Fruit fly (Drosophila melanogaster) whole organism, pupa: ENCODE results near the gene CG34309.

Source experiments
- CG10348 ChIP-seq: fragments of 200-800 bp; sonication (Bioruptor generic); IDR thresholded peaks from 2 replicates; pipeline ENCODE4 v1.3.6; 2022; ENCODE audit warnings: missing biosample characterization, missing genetic modification characterization
- CG12605 ChIP-seq: fragments of 200-800 bp; sonication (Bioruptor generic); IDR thresholded peaks from 2 replicates; pipeline ENCODE4 v1.3.6; 2022; ENCODE audit warnings: missing biosample characterization, missing genetic modification characterization
- CG14655 ChIP-seq: fragments of 200-800 bp; sonication (Bioruptor generic); optimal IDR thresholded peaks from 3 replicates; lab custom pipeline; 2017; ENCODE audit warnings: mild to moderate bottlenecking, missing biosample characterization, missing genetic modification reagents, missing genetic modification characterization
- CG15710 ChIP-seq: fragments of 200-800 bp; sonication (Bioruptor generic); optimal IDR thresholded peaks from 2 replicates; lab custom pipeline; 2018; ENCODE audit warnings: missing biosample characterization, mild to moderate bottlenecking, missing genetic modification characterization, moderate library complexity
- CG17806 ChIP-seq: fragments of 200-800 bp; sonication (Bioruptor generic); optimal IDR thresholded peaks from 2 replicates; lab custom pipeline; 2018; ENCODE audit warnings: missing biosample characterization, mild to moderate bottlenecking, missing genetic modification characterization, moderate library complexity
- CG32121 ChIP-seq: fragments of 200-800 bp; sonication (Bioruptor generic); IDR thresholded peaks from 2 replicates; pipeline ENCODE4 v1.3.6; 2022; ENCODE audit warnings: missing biosample characterization, missing genetic modification characterization
- CG4496 ChIP-seq: fragments of 200-800 bp; sonication (Bioruptor generic); IDR thresholded peaks from 3 replicates; pipeline ENCODE4 v1.3.6; 2022; ENCODE audit warnings: missing biosample characterization, missing genetic modification characterization
- CG8159 ChIP-seq: fragments of 200-800 bp; sonication (Bioruptor generic); optimal IDR thresholded peaks from 3 replicates; lab custom pipeline; 2018; ENCODE audit warnings: missing biosample characterization, mild to moderate bottlenecking, missing genetic modification characterization, moderate library complexity
- CG9948 ChIP-seq: fragments of 200-800 bp; sonication (Bioruptor generic); optimal IDR thresholded peaks from 2 replicates; lab custom pipeline; 2018; ENCODE audit warnings: missing biosample characterization, mild to moderate bottlenecking, missing genetic modification characterization, moderate library complexity
- Ets98B ChIP-seq: fragments of 200-800 bp; sonication (Bioruptor generic); IDR thresholded peaks from 2 replicates; pipeline ENCODE4 v1.3.6; 2022; ENCODE audit warnings: missing biosample characterization, missing genetic modification characterization
- Pif1A ChIP-seq: fragments of 200-800 bp; sonication (Bioruptor generic); optimal IDR thresholded peaks from 3 replicates; lab custom pipeline; 2016; ENCODE audit warnings: missing biosample characterization, missing genetic modification characterization
- Pif1B ChIP-seq: fragments of 200-800 bp; sonication (Bioruptor generic); optimal IDR thresholded peaks from 3 replicates; lab custom pipeline; 2016; ENCODE audit warnings: missing biosample characterization, missing genetic modification characterization
- rn ChIP-seq: fragments of 200-800 bp; sonication (Bioruptor generic); IDR thresholded peaks from 2 replicates; pipeline ENCODE4 v1.3.6; 2022; ENCODE audit warnings: missing biosample characterization, missing genetic modification characterization

CG34309 gene

DNA sequence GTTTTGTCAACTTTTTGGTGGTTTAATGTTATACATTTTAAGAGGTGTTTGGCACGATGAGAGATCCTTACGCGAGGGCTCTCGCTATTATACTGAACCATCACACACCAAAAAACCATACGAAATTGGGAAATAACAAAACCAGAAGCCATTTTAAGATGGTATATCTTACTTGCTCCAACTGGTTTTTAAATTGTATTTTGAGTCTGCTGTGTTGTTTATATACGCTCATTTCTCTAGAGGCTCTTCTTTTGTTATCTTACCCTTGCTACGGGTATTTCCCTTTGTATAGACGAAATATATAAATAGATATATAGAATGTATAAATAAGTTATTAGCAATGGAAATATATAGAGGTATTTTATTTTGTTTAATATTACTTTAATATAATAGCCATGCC lies 34.5 kb downstream of the CG34309 start, which contains the start of gene yellow-e2:
TSS of gene yellow-e2 (minus strand) at position 101 of the 400 bp plus-strand sequence.
- no peak for TF ChIP-seq CG4496 (GFP tag; lab: Robert Waterston, UW)
- TF ChIP-seq CG8159 (tag; lab: Kevin White, UChicago) = peak; percentile 35
- TF ChIP-seq, all 21 proteins: peak for 1

DNA sequence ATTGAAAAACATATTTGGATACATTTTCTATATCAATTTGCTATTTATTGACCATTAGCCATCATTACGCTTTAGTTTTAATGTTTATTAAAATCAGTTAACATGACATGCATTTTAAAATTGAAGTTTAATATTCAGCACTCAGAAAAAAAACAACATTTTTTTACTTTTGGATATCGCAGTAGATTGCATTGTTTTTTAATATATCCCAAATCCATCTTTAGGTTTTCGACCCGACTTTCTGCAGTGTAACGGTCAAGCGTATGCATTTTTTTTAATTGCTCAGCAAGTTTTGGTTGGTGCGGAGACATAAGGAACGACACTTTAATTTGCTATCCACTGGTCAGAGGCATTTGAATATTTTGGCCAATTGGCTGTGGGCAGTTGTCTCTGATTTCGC lies 40.3 kb downstream of the CG34309 start:
- TF ChIP-seq CG8159 (tag; lab: Kevin White, UChicago) = no peak
- TF ChIP-seq CG15710 (tag; lab: Kevin White, UChicago) = no peak
- no peak for TF ChIP-seq CG4496 (GFP tag; lab: Robert Waterston, UW)
- TF ChIP-seq CG14655 (GFP tag; lab: Kevin White, UChicago) = no peak
- TF ChIP-seq Pif1A (GFP tag; lab: Kevin White, UChicago) = no peak
- TF ChIP-seq Ets98B = peak; percentile 32
- peak; percentile 18; the same call in 1 of the 2 replicates for TF ChIP-seq CG32121
- TF ChIP-seq, all 21 proteins: peak for 2

DNA sequence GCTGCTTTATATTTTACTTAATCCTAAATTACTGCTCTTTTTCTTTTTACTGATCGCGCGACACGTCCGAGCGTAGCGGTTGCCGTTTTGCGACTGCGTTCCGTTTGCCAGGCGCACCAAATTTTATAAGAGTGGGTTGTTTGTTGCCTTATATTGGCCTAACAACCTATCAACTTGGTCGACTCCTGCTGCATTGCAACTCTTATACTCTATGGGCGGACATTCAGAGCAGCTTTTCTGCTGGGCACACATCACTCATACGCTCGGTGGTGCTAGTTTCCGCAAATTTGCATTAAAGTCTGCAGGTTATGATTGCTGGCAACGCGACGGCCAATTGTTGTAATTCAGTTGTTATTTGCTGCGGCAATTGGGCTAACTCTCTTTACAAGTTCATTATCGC lies 42.8 kb downstream of the CG34309 start, which contains the start of gene yellow-e:
TSS of gene yellow-e (minus strand) at position 101 of the 400 bp plus-strand sequence.
- TF ChIP-seq CG4496 (GFP tag; lab: Robert Waterston, UW) (0 out of 3 replicates have a peak, but pooled peaks have one; percentile 19), CG9948 (tag; lab: Kevin White, UChicago) (no peak)

DNA sequence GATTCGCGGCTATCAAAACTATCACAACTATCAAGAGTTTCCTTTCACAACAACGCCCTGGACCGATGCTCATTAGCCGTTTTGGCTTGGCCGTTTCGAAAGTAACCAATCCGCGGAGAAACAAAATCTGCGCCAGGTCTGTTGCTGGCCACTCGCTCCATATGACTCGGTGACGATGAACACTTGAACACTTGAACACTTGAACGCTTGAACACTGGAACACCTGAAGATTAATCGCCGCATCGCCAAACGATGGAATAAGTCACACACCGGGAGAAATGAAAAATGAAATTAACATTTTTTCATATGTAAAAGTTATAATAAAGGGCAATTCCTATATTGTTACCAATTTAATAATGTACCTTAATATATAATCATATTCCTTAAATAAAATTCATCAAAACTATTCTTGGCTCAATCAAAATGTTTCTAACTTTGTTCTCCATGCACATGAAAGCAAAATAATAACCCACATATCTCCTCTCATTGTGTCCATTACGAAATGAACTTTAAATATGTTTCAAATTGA lies 44.7 kb downstream of the CG34309 start:
- TF ChIP-seq Pif1B = no peak
- no peak for TF ChIP-seq CG10348 (GFP tag; lab: Robert Waterston, UW)
- no peak for TF ChIP-seq CG12605 (GFP tag; lab: Robert Waterston, UW)
- no peak for TF ChIP-seq CG9948 (tag; lab: Kevin White, UChicago)
- no peak for TF ChIP-seq CG8159 (tag; lab: Kevin White, UChicago)

DNA sequence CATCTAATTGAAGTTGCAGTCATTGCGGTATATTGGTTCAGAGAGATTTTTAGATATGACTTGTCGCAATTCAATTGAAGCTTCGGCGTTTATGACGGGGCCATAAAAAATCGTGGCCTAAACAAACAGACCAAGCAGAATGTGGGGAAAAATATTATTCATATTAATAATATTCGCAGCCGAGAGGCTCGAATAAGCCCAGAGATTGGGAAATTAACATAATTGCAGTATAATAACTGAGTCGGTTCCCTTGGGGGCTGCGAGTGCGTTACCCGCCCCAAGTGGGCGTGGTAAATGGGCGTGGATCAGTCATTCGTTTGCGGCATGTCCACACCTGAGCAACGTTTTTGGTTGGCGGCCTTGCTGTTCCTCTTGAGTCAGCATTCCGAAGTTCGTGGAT lies 47.5 kb downstream of the CG34309 start, which contains the start of gene Ir87a:
TSS of gene Ir87a (plus strand) at position 301 of the 400 bp plus-strand sequence.
- TF ChIP-seq CG12605 (GFP tag; lab: Robert Waterston, UW) (no peak), Pif1B (no peak), CG14655 (GFP tag; lab: Kevin White, UChicago) (no peak), rn (GFP tag; lab: Robert Waterston, UW) (no peak), CG15710 (tag; lab: Kevin White, UChicago) (no peak), CG4496 (GFP tag; lab: Robert Waterston, UW) (no peak), CG17806 (tag; lab: Kevin White, UChicago) (no peak)
- TF ChIP-seq, all 21 proteins: peak for 0

DNA sequence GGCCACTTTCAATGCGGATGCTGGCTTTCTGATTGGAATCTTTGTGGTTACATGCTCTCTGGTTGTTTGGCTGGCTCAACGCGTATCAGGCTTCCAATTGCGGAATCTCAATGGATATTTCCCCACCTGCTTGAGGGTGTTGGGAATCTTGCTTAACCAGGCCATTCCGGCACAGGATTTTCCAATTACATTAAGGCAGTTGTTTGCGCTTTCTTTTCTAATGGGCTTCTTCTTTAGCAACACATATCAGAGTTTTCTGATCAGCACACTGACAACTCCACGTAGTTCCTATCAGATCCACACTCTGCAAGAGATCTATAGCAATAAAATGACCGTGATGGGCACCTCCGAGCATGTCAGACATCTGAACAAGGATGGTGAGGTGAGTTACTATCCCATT lies 49.7 kb downstream of the CG34309 start:
- TF ChIP-seq CG32121 (no peak), CG10348 (GFP tag; lab: Robert Waterston, UW) (no peak)
